Worm (Caenorhabditis elegans) whole organism, L1 larva: Measurements from ENCODE around the gene catp-8.

Source experiments
- aha-1 ChIP-seq: fragments of 150-350 bp; optimal IDR thresholded peaks from 2 replicates; lab custom pipeline; 2014; ENCODE audit warnings: missing biosample characterization, missing genetic modification characterization
- egl-27 ChIP-seq, 2 experiments: fragments of 150-350 bp in 1 of 2; sonication (generic microtip); optimal IDR thresholded peaks; 3 replicates each; lab custom pipeline; 2017 to 2018; ENCODE audit warnings: missing biosample characterization in 2 of 2, missing genetic modification characterization in 2 of 2, missing genetic modification reagents in 2 of 2
- fos-1 ChIP-seq: fragments of 150-350 bp; optimal IDR thresholded peaks from 2 replicates; lab custom pipeline; 2014; ENCODE audit warnings: missing biosample characterization, missing genetic modification characterization
- grh-1 ChIP-seq: fragments of 200-800 bp; sonication (Bioruptor generic); IDR thresholded peaks from 2 replicates; pipeline ENCODE4 v1.3.6; 2022; ENCODE audit warnings: missing genetic modification reagents, missing genetic modification characterization, missing compliant biosample characterization
- nhr-76 ChIP-seq: sonication (generic microtip); optimal IDR thresholded peaks from 2 replicates; lab custom pipeline; 2017; ENCODE audit warnings: missing biosample characterization, missing genetic modification characterization
- pag-3 ChIP-seq: sonication (generic microtip); optimal IDR thresholded peaks from 2 replicates; lab custom pipeline; 2017; ENCODE audit warnings: missing genetic modification characterization, mild to moderate bottlenecking, missing compliant biosample characterization, antibody characterized with exemption, borderline replicate concordance; ENCODE audit not compliant: insufficient read depth
- snpc-4 ChIP-seq: fragments of 150-350 bp; optimal IDR thresholded peaks from 2 replicates; lab custom pipeline; 2014; ENCODE audit warnings: missing biosample characterization, missing genetic modification characterization
- snu-23 ChIP-seq: sonication (generic microtip); optimal IDR thresholded peaks from 2 replicates; lab custom pipeline; 2016; ENCODE audit warnings: missing genetic modification characterization, missing compliant biosample characterization
- sptf-1 ChIP-seq: fragments of 150-350 bp; optimal IDR thresholded peaks from 2 replicates; lab custom pipeline; 2014; ENCODE audit warnings: missing biosample characterization, missing genetic modification characterization
- unc-130 ChIP-seq: fragments of 150-350 bp; optimal IDR thresholded peaks from 2 replicates; lab custom pipeline; 2017; ENCODE audit warnings: missing biosample characterization, missing genetic modification characterization, inconsistent platforms
- unc-86 ChIP-seq: sonication (generic microtip); optimal IDR thresholded peaks from 2 replicates; lab custom pipeline; 2016; ENCODE audit warnings: missing genetic modification characterization, missing compliant biosample characterization
- unc-98 ChIP-seq: fragments of 200-800 bp; sonication (Bioruptor generic); IDR thresholded peaks from 2 replicates; pipeline ENCODE4 v1.3.6; 2022; ENCODE audit warnings: missing genetic modification characterization, missing compliant biosample characterization
- vab-15 ChIP-seq: sonication (generic microtip); optimal IDR thresholded peaks from 2 replicates; lab custom pipeline; 2017; ENCODE audit warnings: missing genotype, mild to moderate bottlenecking, missing genetic modification characterization, missing compliant biosample characterization

DNA sequence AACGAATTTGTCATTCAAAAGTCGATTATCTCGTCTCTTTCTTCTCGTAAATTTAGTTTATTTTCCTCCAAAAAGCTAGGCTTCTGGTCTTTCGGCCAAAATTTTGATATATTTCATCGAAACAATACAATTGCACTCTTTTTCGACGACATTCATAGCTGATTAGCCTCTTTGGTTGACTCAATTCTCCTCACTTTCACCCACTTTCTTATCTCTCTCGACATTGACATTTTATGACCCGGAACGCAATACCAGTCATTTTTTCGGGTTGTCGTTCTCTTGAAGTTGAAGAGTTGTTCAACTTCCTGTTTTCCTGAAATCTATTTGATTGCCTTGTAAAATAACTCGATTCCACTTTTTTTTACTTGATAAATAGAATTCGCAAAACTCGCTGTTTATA lies 44.5 kb downstream of the catp-8 start:
- no peak for TF ChIP-seq unc-130 (tag; lab: Kevin White, UChicago)
- no peak for TF ChIP-seq vab-15 (tag; lab: Kevin White, UChicago)
- TF ChIP-seq pag-3 (tag; lab: Kevin White, UChicago) = no peak
- TF ChIP-seq snu-23 = no peak
- TF ChIP-seq nhr-76 (tag; lab: Kevin White, UChicago) = no peak
- TF ChIP-seq sptf-1 (tag; lab: Kevin White, UChicago) = no peak
- TF ChIP-seq egl-27 (tag; optimal IDR thresholded peaks at IDR 0.05; lab: Kevin White, UChicago) = no peak
- TF ChIP-seq snpc-4 (tag; lab: Kevin White, UChicago) = no peak
- TF ChIP-seq fos-1 (tag; lab: Kevin White, UChicago) = no peak
- no peak for TF ChIP-seq unc-98 (GFP tag; lab: Robert Waterston, UW)
- TF ChIP-seq aha-1 (tag; lab: Kevin White, UChicago) = no peak
- TF ChIP-seq grh-1 = no peak
- no peak for TF ChIP-seq unc-86 (tag; lab: Kevin White, UChicago)
